Worm (Caenorhabditis elegans): ENCODE results near the gene F46B3.15.

DNA sequence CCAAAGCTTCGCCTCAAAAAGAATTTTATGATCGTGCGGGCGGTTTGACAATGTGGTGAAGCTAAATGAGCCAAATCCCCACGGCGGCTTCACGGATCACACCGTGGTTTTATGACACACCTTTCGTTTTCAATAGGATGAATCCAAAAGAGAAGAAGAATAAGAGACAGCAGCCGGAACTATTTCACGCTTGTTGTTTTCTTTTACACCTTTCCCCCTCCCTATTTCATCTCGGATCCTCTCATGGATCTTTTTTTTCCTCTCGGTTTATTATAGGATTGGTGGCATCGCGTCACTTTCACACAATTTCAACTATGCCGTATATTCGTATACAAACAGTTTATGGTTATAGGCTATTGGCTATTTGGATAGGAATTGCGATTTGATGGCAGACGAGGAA is 30.2 kb upstream of the F46B3.15 start:
- no peak for TF ChIP-seq ztf-16 (tag; optimal IDR thresholded peaks at IDR 0.05)
- TF ChIP-seq hlh-6 (tag; optimal IDR thresholded peaks at IDR 0.05): no peak
- no peak for TF ChIP-seq hlh-8 (tag; optimal IDR thresholded peaks at IDR 0.05)
- no peak for TF ChIP-seq pag-3 (tag; optimal IDR thresholded peaks at IDR 0.05; ENCODE audit: borderline replicate concordance)
- no peak for TF ChIP-seq mec-3 (tag; optimal IDR thresholded peaks at IDR 0.05; ENCODE audit: borderline replicate concordance)
- TF ChIP-seq C08G9.2 (tag; optimal IDR thresholded peaks at IDR 0.05): no peak
- TF ChIP-seq nhr-11 (tag; optimal IDR thresholded peaks at IDR 0.05): no peak
- no peak for TF ChIP-seq pha-4 (tag; optimal IDR thresholded peaks at IDR 0.05)
- no peak for TF ChIP-seq sox-4 (tag; optimal IDR thresholded peaks at IDR 0.05)
- no peak for TF ChIP-seq ahr-1 (tag; optimal IDR thresholded peaks at IDR 0.05)
- TF ChIP-seq rnt-1 (tag; optimal IDR thresholded peaks at IDR 0.05): no peak
- no peak for TF ChIP-seq sdc-2 (tag; optimal IDR thresholded peaks at IDR 0.05)
- TF ChIP-seq dve-1 (tag; optimal IDR thresholded peaks at IDR 0.05): no peak

Measured in whole organism, late embryonic.